Worm (Caenorhabditis elegans): ENCODE results near the gene nspc-16.

- TF ChIP-seq blmp-1 (tag; optimal IDR thresholded peaks at IDR 0.05) (no peak), hlh-17 (GFP tag; optimal IDR thresholded peaks at IDR 0.05; ENCODE audit: borderline replicate concordance) (no peak), unc-30 (tag; optimal IDR thresholded peaks at IDR 0.05) (no peak)
Observed at ce11 chrX:14484827-14485226, 38.5 kb upstream of the nspc-16 start, which contains the start of gene M163.8.
